Worm (Caenorhabditis elegans): ENCODE data around the gene F09E5.12.

Gene F09E5.12

ce11 chrII:5336035-5336376 lies 34.5 kb downstream of the F09E5.12 start:
- TF ChIP-seq ama-1 (optimal IDR thresholded peaks at IDR 0.05) (no peak), ceh-14 (tag; optimal IDR thresholded peaks at IDR 0.05) (peak; percentile 24), sox-4 (tag; optimal IDR thresholded peaks at IDR 0.05) (no peak), hlh-15 (tag; optimal IDR thresholded peaks at IDR 0.05) (no peak), pat-9 (tag; optimal IDR thresholded peaks at IDR 0.05) (no peak), C08G9.2 (tag; optimal IDR thresholded peaks at IDR 0.05) (peak; percentile 9), ceh-2 (tag; optimal IDR thresholded peaks at IDR 0.05) (no peak), pax-1 (tag; optimal IDR thresholded peaks at IDR 0.05) (no peak), npax-4 (tag; optimal IDR thresholded peaks at IDR 0.05) (no peak), ceh-31 (tag; optimal IDR thresholded peaks at IDR 0.05) (peak; percentile 76), pros-1 (tag; optimal IDR thresholded peaks at IDR 0.05) (no peak), ets-4 (tag; optimal IDR thresholded peaks at IDR 0.05) (no peak), hlh-6 (tag; optimal IDR thresholded peaks at IDR 0.05) (peak; percentile 57), unc-42 (tag; optimal IDR thresholded peaks at IDR 0.05) (peak; percentile 58), F13H6.1 (tag; optimal IDR thresholded peaks at IDR 0.05) (peak; percentile 16), nfya-1 (tag; optimal IDR thresholded peaks at IDR 0.05) (peak; percentile 66), ceh-48 (tag; optimal IDR thresholded peaks at IDR 0.05) (peak; percentile 74), tbx-2 (tag; optimal IDR thresholded peaks at IDR 0.05) (peak; percentile 40), unc-55 (GFP tag; optimal IDR thresholded peaks at IDR 0.05) (peak; percentile 42), ref-2 (tag; optimal IDR thresholded peaks at IDR 0.05) (peak; percentile 11), sdc-2 (tag; optimal IDR thresholded peaks at IDR 0.05) (peak; percentile 11), elt-2 (tag; optimal IDR thresholded peaks at IDR 0.05) (no peak)

ce11 chrII:5335370-5336034 lies 35.0 kb downstream of the F09E5.12 start:
- TF ChIP-seq ceh-2 (tag; optimal IDR thresholded peaks at IDR 0.05): no peak
- TF ChIP-seq ceh-18 (tag; optimal IDR thresholded peaks at IDR 0.05): no peak
- TF ChIP-seq sox-4 (tag; optimal IDR thresholded peaks at IDR 0.05): no peak
- TF ChIP-seq ztf-16 (tag; optimal IDR thresholded peaks at IDR 0.05): no peak
- TF ChIP-seq fkh-10 (GFP tag; optimal IDR thresholded peaks at IDR 0.05): no peak
- TF ChIP-seq nfya-1 (tag; optimal IDR thresholded peaks at IDR 0.05): no peak
- no peak for TF ChIP-seq hlh-8 (tag; optimal IDR thresholded peaks at IDR 0.05)
- no peak for TF ChIP-seq hlh-15 (tag; optimal IDR thresholded peaks at IDR 0.05)
- TF ChIP-seq hlh-6 (tag; optimal IDR thresholded peaks at IDR 0.05): no peak
- no peak for TF ChIP-seq ceh-34 (tag; optimal IDR thresholded peaks at IDR 0.05)

- TF ChIP-seq ceh-48 (tag; optimal IDR thresholded peaks at IDR 0.05) (no peak), fkh-6 (tag; optimal IDR thresholded peaks at IDR 0.05) (no peak)
Observed at ce11 chrII:5334628-5335027, 35.9 kb downstream of the F09E5.12 start.

ce11 chrII:5333729-5334255 lies 36.7 kb downstream of the F09E5.12 start:
- TF ChIP-seq elt-2 (tag; optimal IDR thresholded peaks at IDR 0.05) (peak; percentile 54), eyg-1 (tag; optimal IDR thresholded peaks at IDR 0.05) (no peak)

- no peak for TF ChIP-seq sox-2 (GFP tag; IDR thresholded peaks at IDR 0.05)
- peak; percentile 8 for TF ChIP-seq elt-2 (tag; optimal IDR thresholded peaks at IDR 0.05)
Observed at ce11 chrII:5332345-5333124, 38.0 kb downstream of the F09E5.12 start.

- TF ChIP-seq gmeb-2 (tag; optimal IDR thresholded peaks at IDR 0.05) (no peak), ceh-6 (GFP tag; optimal IDR thresholded peaks at IDR 0.05) (no peak), ceh-14 (tag; optimal IDR thresholded peaks at IDR 0.05) (no peak), F13H6.1 (tag; optimal IDR thresholded peaks at IDR 0.05) (no peak), nhr-232 (tag; optimal IDR thresholded peaks at IDR 0.05) (no peak), pag-3 (tag; optimal IDR thresholded peaks at IDR 0.05; ENCODE audit: borderline replicate concordance) (no peak), ceh-48 (tag; optimal IDR thresholded peaks at IDR 0.05) (no peak), eyg-1 (tag; optimal IDR thresholded peaks at IDR 0.05) (no peak), ceh-24 (tag; optimal IDR thresholded peaks at IDR 0.05) (no peak), pros-1 (tag; optimal IDR thresholded peaks at IDR 0.05) (no peak), sdc-2 (tag; optimal IDR thresholded peaks at IDR 0.05) (no peak), sox-4 (tag; optimal IDR thresholded peaks at IDR 0.05) (no peak), K09A11.1 (tag; optimal IDR thresholded peaks at IDR 0.05; ENCODE audit: insufficient read depth) (no peak), K02D7.2 (tag; optimal IDR thresholded peaks at IDR 0.05) (no peak), dmd-4 (tag; optimal IDR thresholded peaks at IDR 0.05; ENCODE audit: borderline replicate concordance) (no peak), ceh-31 (tag; optimal IDR thresholded peaks at IDR 0.05) (no peak), lim-6 (tag; optimal IDR thresholded peaks at IDR 0.05) (no peak), ceh-18 (tag; optimal IDR thresholded peaks at IDR 0.05) (no peak)
Observed at ce11 chrII:5331677-5332303, 38.8 kb downstream of the F09E5.12 start.

Measured in whole organism, late embryonic.